Fruit fly (Drosophila melanogaster) whole organism: ENCODE measurements around the gene MYPT-75D.

ENCODE experiments used
- CG8478 ChIP-seq: fragments of >200 bp; optimal IDR thresholded peaks from 2 replicates; lab custom pipeline; 2018; ENCODE audit warnings: inconsistent platforms
- Dll ChIP-seq: fragments of >200 bp; optimal IDR thresholded peaks from 2 replicates; lab custom pipeline; 2017
- EcR ChIP-seq, 2 experiments: fragments of >200 bp; optimal IDR thresholded peaks; 2 replicates each; lab custom pipeline; 2017; ENCODE audit warnings: missing biosample characterization in 2 of 2, missing genetic modification characterization in 2 of 2, missing genetic modification reagents in 2 of 2
- pan ChIP-seq: fragments of >200 bp; optimal IDR thresholded peaks from 2 replicates; lab custom pipeline; 2017
- psq ChIP-seq: fragments of >200 bp; optimal IDR thresholded peaks from 2 replicates; lab custom pipeline; 2017
- usp ChIP-seq: fragments of >200 bp; optimal IDR thresholded peaks from 2 replicates; lab custom pipeline; 2017; ENCODE audit warnings: missing biosample characterization, missing genetic modification characterization, mixed read lengths

DNA sequence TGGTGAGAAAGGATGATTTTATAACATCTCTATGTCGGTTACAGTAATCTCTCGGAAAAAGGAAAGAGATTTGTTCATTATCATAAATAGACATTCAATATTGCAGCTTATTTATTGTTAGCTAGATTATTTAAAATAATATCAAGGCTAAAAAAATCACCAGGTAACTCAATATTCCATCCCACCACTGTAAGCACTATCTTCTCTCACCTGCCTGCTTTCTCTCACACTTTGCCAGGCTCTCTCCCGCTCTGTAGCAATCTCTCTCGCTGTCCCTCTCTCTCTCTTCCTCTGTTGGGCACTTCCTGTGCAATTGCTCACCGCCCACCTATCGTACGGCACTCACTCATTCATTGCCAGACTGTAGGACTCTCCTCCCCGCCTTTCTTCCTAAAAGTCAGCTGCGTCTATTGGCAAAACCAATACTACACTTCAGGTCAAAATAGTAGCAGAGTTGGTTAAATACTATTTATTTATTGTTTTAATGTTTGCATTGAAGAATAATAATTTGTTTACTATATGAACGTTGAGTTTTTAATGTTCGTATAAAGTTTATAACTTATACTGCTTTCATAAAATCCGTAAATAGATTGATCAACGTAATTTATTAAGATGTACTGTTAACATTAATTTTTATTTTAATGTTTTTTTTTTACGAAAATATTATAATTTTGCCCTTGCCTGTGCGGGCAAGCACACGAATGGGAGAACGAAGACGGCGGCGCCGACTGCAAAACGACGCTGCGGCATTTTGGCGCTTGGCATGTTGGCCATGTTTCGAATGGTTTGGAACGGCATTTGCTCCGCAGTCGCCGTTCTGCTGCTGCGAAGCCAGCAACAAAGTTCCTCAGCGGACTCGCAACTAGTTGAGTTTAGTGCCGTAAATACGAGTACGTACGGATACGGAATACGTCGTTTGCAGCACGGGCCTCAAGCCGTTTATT lies 15.1 kb downstream of the MYPT-75D start:
- no peak for TF ChIP-seq pan (lab: Kevin White, UChicago)
- TF ChIP-seq usp (GFP tag; lab: Kevin White, UChicago) = no peak
- TF ChIP-seq EcR (GFP tag; optimal IDR thresholded peaks at IDR 0.05; lab: Kevin White, UChicago) = no peak
- no peak for TF ChIP-seq psq (lab: Kevin White, UChicago)
- TF ChIP-seq CG8478 (lab: Kevin White, UChicago) = no peak
- no peak for TF ChIP-seq Dll (lab: Kevin White, UChicago)
